Fruit fly (Drosophila melanogaster) Kc167 (cell line): ENCODE measurements around the gene CG14882.

Experiments
- Myc ChIP-seq: fragments of >200 bp; optimal IDR thresholded peaks from 2 replicates; lab custom pipeline; 2017; ENCODE audit warnings: missing external identifiers
- h ChIP-seq: fragments of >200 bp; optimal IDR thresholded peaks from 3 replicates; lab custom pipeline; 2018; ENCODE audit warnings: missing external identifiers

dm6 chr3R:16447448-16448045 is 4.5 kb downstream of the CG14882 start:
- no peak for TF ChIP-seq h (lab: Kevin White, UChicago)
- TF ChIP-seq Myc, result no peak
